Worm (Caenorhabditis elegans): ENCODE data around the gene C54F6.15.

ce11 chrV:7478404-7478803, 43.8 kb downstream of the C54F6.15 start, which contains the start of gene str-190:
- no peak for TF ChIP-seq nhr-120 (GFP tag; IDR thresholded peaks at IDR 0.05)
- no peak for TF ChIP-seq F23B12.7 (tag; optimal IDR thresholded peaks at IDR 0.05; ENCODE audit: insufficient read depth)
- TF ChIP-seq madf-8 (GFP tag; conservative IDR thresholded peaks at IDR 0.05) = no peak
- no peak for TF ChIP-seq ztf-3 (GFP tag; optimal IDR thresholded peaks at IDR 0.05)
- no peak for TF ChIP-seq lin-40 (tag; optimal IDR thresholded peaks at IDR 0.05)
- no peak for TF ChIP-seq F33H1.4 (GFP tag; IDR thresholded peaks at IDR 0.05)
- TF ChIP-seq lin-54 (GFP tag; optimal IDR thresholded peaks at IDR 0.05) = no peak
- TF ChIP-seq nfyb-1 (GFP tag; IDR thresholded peaks at IDR 0.05) = no peak
- TF ChIP-seq Y79H2A.3 (GFP tag; conservative IDR thresholded peaks at IDR 0.05) = no peak
- TF ChIP-seq lsl-1 (GFP tag; optimal IDR thresholded peaks at IDR 0.05) = no peak
- no peak for TF ChIP-seq sdz-38 (tag; optimal IDR thresholded peaks at IDR 0.05)
- no peak for TF ChIP-seq ccch-3 (GFP tag; optimal IDR thresholded peaks at IDR 0.05)
